Worm (Caenorhabditis elegans) whole organism, young adult: ENCODE data around the gene rip-1.

Source experiments
- him-1 ChIP-seq: sonication (generic microtip); optimal IDR thresholded peaks from 2 replicates; lab custom pipeline; 2016; ENCODE audit warnings: missing genotype, missing genetic modification reagents, missing genetic modification characterization, missing compliant biosample characterization
- mes-4 ChIP-seq: sonication (generic microtip); optimal IDR thresholded peaks from 2 replicates; lab custom pipeline; 2016; ENCODE audit warnings: missing genotype, missing genetic modification characterization, missing compliant biosample characterization
- snpc-4 ChIP-seq, 5 experiments: fragments of 150-350 bp in 1 of 5; sonication (generic microtip) in 4 of 5; optimal IDR thresholded peaks; 2 replicates each; lab custom pipeline; 2014 to 2018; ENCODE audit warnings: missing genetic modification characterization in 5 of 5, missing biosample characterization in 3 of 5, antibody characterized with exemption in 2 of 5, mild to moderate bottlenecking in 2 of 5, missing compliant biosample characterization in 2 of 5, missing genotype in 2 of 5, moderate library complexity in 2 of 5, missing genetic modification reagents in 1 of 5
- unc-62 ChIP-seq: fragments of 150-350 bp; optimal IDR thresholded peaks from 2 replicates; lab custom pipeline; 2014; ENCODE audit warnings: missing biosample characterization, missing genetic modification reagents, missing genetic modification characterization

ce11 chrIII:10211889-10212494 lies 46.5 kb downstream of the rip-1 start, which contains the start of the genes blos-1 and best-18:
- TF ChIP-seq mes-4 (tag; lab: Kevin White, UChicago), result no peak
- no peak for TF ChIP-seq snpc-4 (GFP tag; optimal IDR thresholded peaks at IDR 0.05; lab: Kevin White, UChicago)
- TF ChIP-seq snpc-4 (tag; optimal IDR thresholded peaks at IDR 0.05; lab: Kevin White, UChicago), result no peak
- no peak for TF ChIP-seq unc-62 (GFP tag; lab: Kevin White, UChicago)
- TF ChIP-seq him-1 (tag; lab: Kevin White, UChicago), result no peak
